Worm (Caenorhabditis elegans): ENCODE measurements around the gene R11.4.

R11.4 gene

DNA sequence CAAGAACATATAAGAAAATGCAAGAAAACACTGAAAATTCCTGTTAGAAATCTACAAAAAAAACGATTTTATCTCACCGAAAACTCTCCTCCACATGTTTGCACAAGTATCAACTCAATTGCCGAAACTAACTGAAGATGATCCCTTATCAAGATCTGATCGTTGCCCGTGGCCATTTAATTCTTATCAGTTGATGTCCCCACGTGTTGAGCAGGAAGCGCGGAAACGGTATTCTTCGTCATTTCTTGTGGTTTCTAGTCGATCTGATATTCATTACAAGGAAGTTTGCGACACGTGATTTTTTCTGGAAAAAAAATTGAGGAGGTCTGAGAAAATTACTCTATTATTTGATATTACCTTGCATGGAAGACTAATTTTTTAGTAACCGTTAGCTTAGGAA lies 47.0 kb downstream of the R11.4 start, which contains the start of gene F09C8.1:
TSS of gene F09C8.1 (minus strand) at position 123 of the 400 bp plus-strand sequence.
- TF ChIP-seq hlh-11 (tag; optimal IDR thresholded peaks at IDR 0.05) (peak; percentile 51), spr-3 (GFP tag; optimal IDR thresholded peaks at IDR 0.05) (no peak), mdt-29 (GFP tag; IDR thresholded peaks at IDR 0.05) (no peak), jun-1 (tag; optimal IDR thresholded peaks at IDR 0.05) (no peak), nhr-237 (tag; optimal IDR thresholded peaks at IDR 0.05) (no peak), fos-1 (tag; optimal IDR thresholded peaks at IDR 0.05) (no peak), php-3 (GFP tag; IDR thresholded peaks at IDR 0.05) (no peak), tag-97 (GFP tag; IDR thresholded peaks at IDR 0.05) (no peak), nhr-42 (GFP tag; IDR thresholded peaks at IDR 0.05) (no peak), ceh-32 (tag; optimal IDR thresholded peaks at IDR 0.05; ENCODE audit: poor library complexity) (no peak), R02D3.7 (tag; optimal IDR thresholded peaks at IDR 0.05) (no peak), T20F7.1 (GFP tag; optimal IDR thresholded peaks at IDR 0.05) (no peak), madf-5 (GFP tag; IDR thresholded peaks at IDR 0.05) (no peak), ceh-44 (GFP tag; IDR thresholded peaks at IDR 0.05) (no peak), pha-4 (GFP tag; IDR thresholded peaks at IDR 0.05) (no peak), pha-4 (tag; optimal IDR thresholded peaks at IDR 0.05) (no peak), nhr-28 (tag; optimal IDR thresholded peaks at IDR 0.05) (peak; percentile 73), aly-2 (tag; optimal IDR thresholded peaks at IDR 0.05) (no peak), nhr-102 (tag; optimal IDR thresholded peaks at IDR 0.05) (no peak), Y5F2A.4 (GFP tag; optimal IDR thresholded peaks at IDR 0.05) (no peak), egl-43 (GFP tag; IDR thresholded peaks at IDR 0.05) (no peak), nhr-10 (tag; optimal IDR thresholded peaks at IDR 0.05) (no peak), hlh-30 (tag; optimal IDR thresholded peaks at IDR 0.05; ENCODE audit: insufficient read depth) (peak; percentile 23), egl-27 (tag; optimal IDR thresholded peaks at IDR 0.05) (no peak), mdl-1 (tag; optimal IDR thresholded peaks at IDR 0.05) (peak in 1 of 2 experiments; percentile 86), D1046.2 (GFP tag; IDR thresholded peaks at IDR 0.05) (no peak), Y75B8A.6 (GFP tag; IDR thresholded peaks at IDR 0.05) (no peak), hif-1 (tag; optimal IDR thresholded peaks at IDR 0.05) (no peak), nhr-48 (tag; optimal IDR thresholded peaks at IDR 0.05) (no peak), dmd-6 (GFP tag; IDR thresholded peaks at IDR 0.05) (peak; percentile 92), spr-1 (tag; optimal IDR thresholded peaks at IDR 0.05) (no peak), nhr-76 (tag; optimal IDR thresholded peaks at IDR 0.05) (no peak), nhr-77 (tag; optimal IDR thresholded peaks at IDR 0.05) (peak; percentile 86), Y105C5A.15 (GFP tag; IDR thresholded peaks at IDR 0.05) (no peak), nhr-41 (GFP tag; IDR thresholded peaks at IDR 0.05) (no peak), Y48G9A.11 (GFP tag; IDR thresholded peaks at IDR 0.05) (no peak), lir-3 (tag; optimal IDR thresholded peaks at IDR 0.05) (no peak), mxl-3 (GFP tag; optimal IDR thresholded peaks at IDR 0.05) (peak; percentile 84), lsy-2 (tag; optimal IDR thresholded peaks at IDR 0.05) (no peak), dve-1 (tag; optimal IDR thresholded peaks at IDR 0.05; ENCODE audit: insufficient read depth) (peak; percentile 75), F37D6.2 (tag; optimal IDR thresholded peaks at IDR 0.05) (no peak), mes-2 (tag; optimal IDR thresholded peaks at IDR 0.05; ENCODE audit: poor library complexity, severe bottlenecking) (no peak), attf-4 (tag; optimal IDR thresholded peaks at IDR 0.05) (no peak), duxl-1 (tag; optimal IDR thresholded peaks at IDR 0.05; ENCODE audit: poor library complexity) (no peak), madf-9 (GFP tag; conservative IDR thresholded peaks at IDR 0.05) (no peak), arid-1 (GFP tag; conservative IDR thresholded peaks at IDR 0.05) (no peak), unc-62 (GFP tag; optimal IDR thresholded peaks at IDR 0.05 in 1 of 2) (peak in 1 of 2 experiments; percentile 2), unc-62 (tag; optimal IDR thresholded peaks at IDR 0.05) (no peak), pqm-1 (tag; optimal IDR thresholded peaks at IDR 0.05) (peak; percentile 59), zfp-2 (tag; optimal IDR thresholded peaks at IDR 0.05) (no peak), ceh-20 (GFP tag; IDR thresholded peaks at IDR 0.05) (no peak), ama-1 (optimal IDR thresholded peaks at IDR 0.05) (no peak)

All from whole organism, L4 larva.